Worm (Caenorhabditis elegans) whole organism, young adult: ENCODE data around the gene zip-8.

Experiments used
- K12H6.12 ChIP-seq: fragments of 200-800 bp; sonication (Bioruptor generic); optimal IDR thresholded peaks from 2 replicates; lab custom pipeline; 2018; ENCODE audit warnings: mild to moderate bottlenecking, missing genetic modification characterization, missing compliant biosample characterization
- attf-6 ChIP-seq: fragments of 200-800 bp; sonication (Bioruptor generic); IDR thresholded peaks from 2 replicates; pipeline ENCODE4 v1.3.6; 2022; ENCODE audit warnings: missing genetic modification reagents, missing genetic modification characterization, missing compliant biosample characterization
- ceh-27 ChIP-seq: fragments of 200-800 bp; sonication (Bioruptor generic); optimal IDR thresholded peaks from 2 replicates; lab custom pipeline; 2018; ENCODE audit warnings: mild to moderate bottlenecking, missing genetic modification characterization, moderate library complexity, missing compliant biosample characterization
- him-1 ChIP-seq: sonication (generic microtip); optimal IDR thresholded peaks from 2 replicates; lab custom pipeline; 2016; ENCODE audit warnings: missing genotype, missing genetic modification reagents, missing genetic modification characterization, missing compliant biosample characterization
- lag-1 ChIP-seq: fragments of 200-800 bp; sonication (Bioruptor generic); IDR thresholded peaks from 2 replicates; pipeline ENCODE4 v1.3.6; 2022; ENCODE audit warnings: missing genetic modification reagents, missing genetic modification characterization, missing compliant biosample characterization
- lsy-27 ChIP-seq: sonication (generic microtip); optimal IDR thresholded peaks from 2 replicates; lab custom pipeline; 2017; ENCODE audit warnings: missing genetic modification characterization, mild to moderate bottlenecking, missing compliant biosample characterization, antibody characterized with exemption, missing genotype, borderline replicate concordance; ENCODE audit not compliant: insufficient read depth
- mes-4 ChIP-seq: sonication (generic microtip); optimal IDR thresholded peaks from 2 replicates; lab custom pipeline; 2016; ENCODE audit warnings: missing genotype, missing genetic modification characterization, missing compliant biosample characterization
- nhr-80 ChIP-seq: sonication (generic microtip); optimal IDR thresholded peaks from 2 replicates; lab custom pipeline; 2016; ENCODE audit warnings: missing genetic modification characterization, missing compliant biosample characterization
- pbrm-1 ChIP-seq: fragments of 200-800 bp; sonication (Bioruptor generic); IDR thresholded peaks from 2 replicates; pipeline ENCODE4 v1.3.6; 2022; ENCODE audit warnings: missing genetic modification reagents, missing genetic modification characterization, missing compliant biosample characterization
- tbx-9 ChIP-seq: sonication (generic microtip); optimal IDR thresholded peaks from 2 replicates; lab custom pipeline; 2016; ENCODE audit warnings: borderline replicate concordance, missing genetic modification characterization, inconsistent platforms, missing compliant biosample characterization
- unc-62 ChIP-seq: fragments of 150-350 bp; optimal IDR thresholded peaks from 2 replicates; lab custom pipeline; 2014; ENCODE audit warnings: missing biosample characterization, missing genetic modification reagents, missing genetic modification characterization
- zim-3 ChIP-seq: sonication (generic microtip); optimal IDR thresholded peaks from 2 replicates; lab custom pipeline; 2017; ENCODE audit warnings: mild to moderate bottlenecking, missing genetic modification characterization, moderate library complexity, missing compliant biosample characterization

- TF ChIP-seq lag-1 (GFP tag; lab: Robert Waterston, UW) (no peak), zim-3 (tag; lab: Kevin White, UChicago) (no peak), pbrm-1 (no peak), unc-62 (GFP tag; lab: Kevin White, UChicago) (no peak), nhr-80 (no peak), attf-6 (GFP tag; lab: Robert Waterston, UW) (no peak), tbx-9 (no peak), lsy-27 (tag; lab: Kevin White, UChicago) (no peak), mes-4 (tag; lab: Kevin White, UChicago) (no peak), him-1 (no peak), ceh-27 (GFP tag; lab: Kevin White, UChicago) (peak; percentile 55), K12H6.12 (no peak)
Measured at ce11 chrIII:6431766-6432228, 47.0 kb upstream of the zip-8 start, which contains the start of the genes mrps-17 and txdc-9.
